Worm (Caenorhabditis elegans) whole organism, L1 larva: Measurements from ENCODE around the gene fbxb-49.
A peak's percentile ranks its signal among the peaks of the same experiment; 100 is the strongest.

Experiments
- aha-1 ChIP-seq: fragments of 150-350 bp; optimal IDR thresholded peaks from 2 replicates; lab custom pipeline; 2014; ENCODE audit warnings: missing biosample characterization, missing genetic modification characterization
- aly-2 ChIP-seq: fragments of 150-350 bp; optimal IDR thresholded peaks from 2 replicates; lab custom pipeline; 2014; ENCODE audit warnings: missing biosample characterization, missing genetic modification characterization
- blmp-1 ChIP-seq: fragments of 150-350 bp; optimal IDR thresholded peaks from 2 replicates; lab custom pipeline; 2014; ENCODE audit warnings: missing biosample characterization, missing genetic modification characterization
- ceh-8 ChIP-seq: fragments of 200-800 bp; sonication (Bioruptor generic); optimal IDR thresholded peaks from 2 replicates; lab custom pipeline; 2018; ENCODE audit warnings: mild to moderate bottlenecking, missing genetic modification characterization, moderate library complexity, missing compliant biosample characterization
- dpl-1 ChIP-seq, 3 experiments: fragments of 150-350 bp in 2 of 3; sonication (generic microtip) in 1 of 3; optimal IDR thresholded peaks; 2 replicates each; lab custom pipeline; 2014 to 2017; ENCODE audit warnings: missing biosample characterization in 3 of 3, missing genetic modification characterization in 3 of 3, missing genetic modification reagents in 3 of 3
- efl-1 ChIP-seq, 4 experiments: fragments of 150-350 bp; optimal IDR thresholded peaks in 3 of 4; peaks in 1 of 4; 1 replicate in 1 of 4; 2 replicates in 3 of 4; lab custom pipeline; 2014; ENCODE audit warnings: missing biosample characterization in 2 of 4, missing genetic modification characterization in 2 of 4, missing genetic modification reagents in 2 of 4
- egl-13 ChIP-seq: sonication (generic microtip); optimal IDR thresholded peaks from 2 replicates; lab custom pipeline; 2016; ENCODE audit warnings: missing genotype, missing genetic modification reagents, missing genetic modification characterization, missing compliant biosample characterization
- elt-2 ChIP-seq: sonication (generic microtip); optimal IDR thresholded peaks from 2 replicates; lab custom pipeline; 2016; ENCODE audit warnings: missing genetic modification characterization, mild to moderate bottlenecking, inconsistent platforms, missing compliant biosample characterization, missing genetic modification reagents
- ets-5 ChIP-seq: fragments of 200-800 bp; sonication (Bioruptor generic); IDR thresholded peaks from 2 replicates; pipeline ENCODE4 v1.3.6; 2022; ENCODE audit warnings: missing genetic modification characterization, missing compliant biosample characterization
- fkh-10 ChIP-seq: sonication (generic microtip); optimal IDR thresholded peaks from 2 replicates; lab custom pipeline; 2017; ENCODE audit warnings: missing biosample characterization, missing genetic modification reagents, missing genetic modification characterization
- fos-1 ChIP-seq: fragments of 150-350 bp; optimal IDR thresholded peaks from 2 replicates; lab custom pipeline; 2014; ENCODE audit warnings: missing biosample characterization, missing genetic modification characterization
- hpl-2 ChIP-seq: fragments of 150-350 bp; optimal IDR thresholded peaks from 2 replicates; lab custom pipeline; 2014; ENCODE audit warnings: missing biosample characterization, missing genetic modification reagents, missing genetic modification characterization
- jun-1 ChIP-seq: fragments of 150-350 bp; optimal IDR thresholded peaks from 2 replicates; lab custom pipeline; 2014; ENCODE audit warnings: missing biosample characterization, missing genetic modification reagents, missing genetic modification characterization
- lin-14 ChIP-seq: fragments of 200-800 bp; sonication (Bioruptor generic); optimal IDR thresholded peaks from 2 replicates; lab custom pipeline; 2018; ENCODE audit warnings: mild to moderate bottlenecking, missing genetic modification characterization, moderate library complexity, missing compliant biosample characterization
- lin-15B ChIP-seq: fragments of 150-350 bp; sonication (generic microtip); optimal IDR thresholded peaks from 3 replicates; lab custom pipeline; 2014; ENCODE audit warnings: missing biosample characterization, missing genetic modification characterization
- lin-35 ChIP-seq, 2 experiments: fragments of 150-350 bp; optimal IDR thresholded peaks; 2 replicates each; lab custom pipeline; 2014; ENCODE audit warnings: missing biosample characterization in 2 of 2, missing genetic modification characterization in 2 of 2, missing genetic modification reagents in 2 of 2
- lir-3 ChIP-seq: sonication (generic microtip); optimal IDR thresholded peaks from 2 replicates; lab custom pipeline; 2016; ENCODE audit warnings: mild to moderate bottlenecking, missing genetic modification characterization, moderate library complexity, missing compliant biosample characterization; ENCODE audit not compliant: poor library complexity
- mab-9 ChIP-seq: fragments of 200-800 bp; sonication (Bioruptor generic); IDR thresholded peaks from 2 replicates; pipeline ENCODE4 v1.3.6; 2022; ENCODE audit warnings: missing genetic modification reagents, missing genetic modification characterization, missing compliant biosample characterization
- nhr-11 ChIP-seq: fragments of 150-350 bp; optimal IDR thresholded peaks from 2 replicates; lab custom pipeline; 2014; ENCODE audit warnings: missing biosample characterization, missing genetic modification characterization
- nhr-12 ChIP-seq: sonication (generic microtip); optimal IDR thresholded peaks from 2 replicates; lab custom pipeline; 2017; ENCODE audit warnings: missing biosample characterization, missing genetic modification characterization
- nhr-19 ChIP-seq: fragments of 200-800 bp; sonication (Bioruptor generic); conservative IDR thresholded peaks from 2 replicates; pipeline ENCODE4 v1.3.6; 2022; ENCODE audit warnings: missing genetic modification characterization, missing compliant biosample characterization
- nhr-28 ChIP-seq: fragments of 150-350 bp; optimal IDR thresholded peaks from 2 replicates; lab custom pipeline; 2014; ENCODE audit warnings: missing biosample characterization, missing genetic modification characterization
- nhr-47 ChIP-seq: sonication (generic microtip); optimal IDR thresholded peaks from 2 replicates; lab custom pipeline; 2016; ENCODE audit warnings: mild to moderate bottlenecking, missing genetic modification characterization, moderate library complexity, missing compliant biosample characterization
- nhr-76 ChIP-seq: sonication (generic microtip); optimal IDR thresholded peaks from 2 replicates; lab custom pipeline; 2017; ENCODE audit warnings: missing biosample characterization, missing genetic modification characterization
- pqm-1 ChIP-seq: sonication (generic microtip); optimal IDR thresholded peaks from 3 replicates; lab custom pipeline; 2017; ENCODE audit warnings: missing biosample characterization, missing genetic modification characterization
- sup-37 ChIP-seq: fragments of 200-800 bp; sonication (Bioruptor generic); optimal IDR thresholded peaks from 2 replicates; lab custom pipeline; 2018; ENCODE audit warnings: mild to moderate bottlenecking, missing genetic modification characterization, missing compliant biosample characterization
- swsn-7 ChIP-seq: sonication (generic microtip); optimal IDR thresholded peaks from 2 replicates; lab custom pipeline; 2016; ENCODE audit warnings: missing genetic modification characterization, missing compliant biosample characterization
- tbx-2 ChIP-seq: sonication (generic microtip); optimal IDR thresholded peaks from 2 replicates; lab custom pipeline; 2016; ENCODE audit warnings: missing genetic modification characterization, missing compliant biosample characterization
- tlp-1 ChIP-seq: fragments of 150-350 bp; optimal IDR thresholded peaks from 2 replicates; lab custom pipeline; 2014; ENCODE audit warnings: missing biosample characterization, missing genetic modification characterization
- unc-30 ChIP-seq: sonication (generic microtip); optimal IDR thresholded peaks from 2 replicates; lab custom pipeline; 2017; ENCODE audit warnings: missing biosample characterization, missing genetic modification characterization
- unc-62 ChIP-seq: fragments of 150-350 bp; optimal IDR thresholded peaks from 2 replicates; lab custom pipeline; 2014; ENCODE audit warnings: missing biosample characterization, missing genetic modification reagents, missing genetic modification characterization
- unc-86 ChIP-seq: sonication (generic microtip); optimal IDR thresholded peaks from 2 replicates; lab custom pipeline; 2016; ENCODE audit warnings: missing genetic modification characterization, missing compliant biosample characterization
- vab-15 ChIP-seq: sonication (generic microtip); optimal IDR thresholded peaks from 2 replicates; lab custom pipeline; 2017; ENCODE audit warnings: missing genotype, mild to moderate bottlenecking, missing genetic modification characterization, missing compliant biosample characterization

Gene fbxb-49

ce11 chrII:1561863-1562262, 6.5 kb upstream of the fbxb-49 start, which contains the start of gene K05F6.14:
K05F6.14 (plus strand) TSS chrII:1562163.
- TF ChIP-seq nhr-11 (tag; lab: Kevin White, UChicago) (no peak), lin-14 (no peak), aly-2 (tag; lab: Kevin White, UChicago) (no peak), unc-62 (GFP tag; lab: Kevin White, UChicago) (no peak), nhr-28 (no peak), aha-1 (tag; lab: Kevin White, UChicago) (no peak), vab-15 (no peak), fkh-10 (GFP tag; lab: Kevin White, UChicago) (no peak), blmp-1 (tag; lab: Kevin White, UChicago) (no peak), ceh-8 (no peak), nhr-19 (no peak), hpl-2 (no peak), fos-1 (no peak), tbx-2 (tag; lab: Kevin White, UChicago) (no peak), pqm-1 (tag; lab: Kevin White, UChicago) (no peak), sup-37 (no peak), unc-30 (tag; lab: Kevin White, UChicago) (no peak), lin-15B (no peak), mab-9 (GFP tag; lab: Robert Waterston, UW) (no peak)

ce11 chrII:1567646-1568045, 668 bp upstream of the fbxb-49 start, which contains the start of gene K05F6.8:
K05F6.8 (minus strand) TSS chrII:1567746.
- no peak for TF ChIP-seq egl-13 (tag; lab: Kevin White, UChicago)

ce11 chrII:1571032-1571431, 2.7 kb downstream of the fbxb-49 start, which contains the start of gene fbxb-46:
fbxb-46 (minus strand) TSS chrII:1571132.
- no peak for TF ChIP-seq nhr-47
- TF ChIP-seq nhr-12 (tag; lab: Kevin White, UChicago), result no peak
- TF ChIP-seq swsn-7 (tag; lab: Kevin White, UChicago), result no peak
- no peak for TF ChIP-seq tlp-1

- TF ChIP-seq aly-2 (tag; lab: Kevin White, UChicago), result no peak
- no peak for TF ChIP-seq unc-86 (tag; lab: Kevin White, UChicago)
- no peak for TF ChIP-seq nhr-76 (tag; lab: Kevin White, UChicago)
Observed at ce11 chrII:1576030-1576429, 7.7 kb downstream of the fbxb-49 start, which contains the start of gene K05F6.10. K05F6.10 (minus strand) TSS chrII:1576130.

- TF ChIP-seq jun-1 (tag; lab: Kevin White, UChicago) (peak; percentile 12), efl-1 (optimal IDR thresholded peaks at IDR 0.05; lab: Kevin White, UChicago) (no peak), efl-1 (GFP tag; optimal IDR thresholded peaks at IDR 0.05 in 1 of 2; lab: Kevin White, UChicago) (peak in 1 of 2 experiments; percentile 16), lir-3 (tag; lab: Kevin White, UChicago) (no peak), elt-2 (tag; lab: Kevin White, UChicago) (peak; percentile 73), lin-35 (GFP tag; optimal IDR thresholded peaks at IDR 0.05; lab: Kevin White, UChicago) (peak in 1 of 2 experiments; percentile 29), dpl-1 (GFP tag; optimal IDR thresholded peaks at IDR 0.05; lab: Kevin White, UChicago) (no peak)
Observed at ce11 chrII:1576772-1577171, 8.5 kb downstream of the fbxb-49 start.

ce11 chrII:1579886-1580285, 11.6 kb downstream of the fbxb-49 start, which contains the start of gene math-38:
math-38 (minus strand) TSS chrII:1579986.
- peak; percentile 22 for TF ChIP-seq elt-2 (tag; lab: Kevin White, UChicago)
- no peak for TF ChIP-seq tlp-1
- no peak for TF ChIP-seq efl-1 (optimal IDR thresholded peaks at IDR 0.05; lab: Kevin White, UChicago)
- no peak for TF ChIP-seq efl-1 (GFP tag; optimal IDR thresholded peaks at IDR 0.05 in 1 of 2; lab: Kevin White, UChicago)
- TF ChIP-seq nhr-19, result no peak
- TF ChIP-seq unc-86 (tag; lab: Kevin White, UChicago), result no peak
- no peak for TF ChIP-seq ets-5 (GFP tag; lab: Robert Waterston, UW)
- TF ChIP-seq, all 84 proteins: peak for 1
